Fruit fly (Drosophila melanogaster): ENCODE data around the gene Usp7.
A peak's percentile ranks its signal among the peaks of the same experiment; 100 is the strongest.

Usp7 gene

dm6 chrX:12018440-12019101 lies 10.3 kb downstream of the Usp7 start, which contains the start of gene Lsm12a (continued):
- TF ChIP-seq pho (GFP tag; optimal IDR thresholded peaks at IDR 0.05) (no peak), MESR4 (GFP tag; optimal IDR thresholded peaks at IDR 0.05) (peak; percentile 85), CG42726 (GFP tag; IDR thresholded peaks at IDR 0.05; ENCODE audit: partially characterized antibody) (peak; percentile 44; the same call in 1 of the 2 replicates), Stat92E (GFP tag; optimal IDR thresholded peaks at IDR 0.05) (peak in 1 of 3 experiments; percentile 79), CG2116 (GFP tag; optimal IDR thresholded peaks at IDR 0.05) (peak; percentile 97), sob (GFP tag; IDR thresholded peaks at IDR 0.05) (0 out of 2 replicates have a peak, but pooled peaks have one; percentile 8), mld (GFP tag; IDR thresholded peaks at IDR 0.05; ENCODE audit: partially characterized antibody) (0 out of 3 replicates have a peak, but pooled peaks have one; percentile 35), amos (GFP tag; IDR thresholded peaks at IDR 0.05; ENCODE audit: partially characterized antibody) (peak; percentile 81), CG8924 (tag; optimal IDR thresholded peaks at IDR 0.05) (peak; percentile 15), stwl (tag; optimal IDR thresholded peaks at IDR 0.05) (peak; percentile 64), Vsx1 (GFP tag; optimal IDR thresholded peaks at IDR 0.05) (no peak), ken (GFP tag; IDR thresholded peaks at IDR 0.05) (0 out of 3 replicates have a peak, but pooled peaks have one; percentile 19), CG6175 (GFP tag; IDR thresholded peaks at IDR 0.05) (no peak), BEAF-32 (GFP tag; optimal IDR thresholded peaks at IDR 0.05) (peak; percentile 74), Med (GFP tag) (peak; percentile 20), knrl (GFP tag; IDR thresholded peaks at IDR 0.05; ENCODE audit: partially characterized antibody) (peak; percentile 54), pzg (GFP tag; optimal IDR thresholded peaks at IDR 0.05) (peak; percentile 53), Ssrp (tag; optimal IDR thresholded peaks at IDR 0.05) (no peak), nom (GFP tag; optimal IDR thresholded peaks at IDR 0.05) (no peak), CG7963 (GFP tag; IDR thresholded peaks at IDR 0.05; ENCODE audit: partially characterized antibody) (peak; percentile 58), Six4 (GFP tag; optimal IDR thresholded peaks at IDR 0.05) (no peak), Sin3A (optimal IDR thresholded peaks at IDR 0.05) (peak; percentile 1), row (GFP tag; IDR thresholded peaks at IDR 0.05) (peak; percentile 24; the same call in 1 of the 3 replicates), CG1832 (GFP tag; optimal IDR thresholded peaks at IDR 0.05) (peak; percentile 82), CG14710 (tag; optimal IDR thresholded peaks at IDR 0.05) (peak; percentile 6), chinmo (GFP tag; IDR thresholded peaks at IDR 0.05; ENCODE audit: partially characterized antibody) (peak; percentile 79; the same call in 1 of the 4 replicates), NC2β (GFP tag; optimal IDR thresholded peaks at IDR 0.05) (no peak), hb (GFP tag; IDR thresholded peaks at IDR 0.05; ENCODE audit: partially characterized antibody) (peak; percentile 60; the same call in 1 of the 3 replicates), phol (tag; optimal IDR thresholded peaks at IDR 0.05) (peak; percentile 1), vnd (GFP tag; IDR thresholded peaks at IDR 0.05; ENCODE audit: partially characterized antibody) (peak; percentile 42; the same call in 2 of the 3 replicates), Scr (GFP tag; IDR thresholded peaks at IDR 0.05; ENCODE audit: partially characterized antibody) (peak; percentile 26), CG7987 (GFP tag; optimal IDR thresholded peaks at IDR 0.05) (no peak), CG8478 (optimal IDR thresholded peaks at IDR 0.05) (peak; percentile 52), CG43689 (GFP tag; IDR thresholded peaks at IDR 0.05) (no peak), tll (GFP tag; optimal IDR thresholded peaks at IDR 0.05) (no peak), Bgb (GFP tag; IDR thresholded peaks at IDR 0.05; ENCODE audit: partially characterized antibody) (peak; percentile 66), sens (GFP tag) (peak; percentile 44), CG10267 (tag; optimal IDR thresholded peaks at IDR 0.05) (peak; percentile 37), HLH4C (GFP tag; IDR thresholded peaks at IDR 0.05; ENCODE audit: partially characterized antibody) (peak; percentile 31), psq (GFP tag; optimal IDR thresholded peaks at IDR 0.05) (peak; percentile 80), zf30C (GFP tag; optimal IDR thresholded peaks at IDR 0.05) (no peak), Blimp-1 (GFP tag; optimal IDR thresholded peaks at IDR 0.05) (peak; percentile 46), E2f2 (GFP tag; IDR thresholded peaks at IDR 0.05) (peak; percentile 13; the same call in 1 of the 2 replicates), CG10462 (GFP tag; optimal IDR thresholded peaks at IDR 0.05) (no peak), hbn (GFP tag; IDR thresholded peaks at IDR 0.05; ENCODE audit: partially characterized antibody) (peak; percentile 16; the same call in 1 of the 2 replicates), HmgZ (tag; optimal IDR thresholded peaks at IDR 0.05) (peak; percentile 9)
